Fruit fly (Drosophila melanogaster) whole organism, embryonic: ENCODE measurements around the gene Tango1.

ENCODE experiments used
- CG6765 ChIP-seq: fragments of 200-800 bp; sonication (Bioruptor generic); optimal IDR thresholded peaks from 3 replicates; lab custom pipeline; 2017; ENCODE audit warnings: missing biosample characterization, mild to moderate bottlenecking, missing genetic modification characterization
- CG7987 ChIP-seq: fragments of 200-800 bp; sonication (Bioruptor generic); optimal IDR thresholded peaks from 2 replicates; lab custom pipeline; 2018; ENCODE audit warnings: missing biosample characterization, mild to moderate bottlenecking, missing genetic modification characterization, moderate library complexity
- Taf1 ChIP-seq: fragments of 200-800 bp; sonication (Bioruptor generic); IDR thresholded peaks from 2 replicates; pipeline ENCODE4 v1.3.6; 2022; ENCODE audit warnings: missing biosample characterization, missing genetic modification characterization
- lov ChIP-seq, 2 experiments: fragments of 200-800 bp in 1 of 2; fragments of >200 bp in 1 of 2; sonication (Bioruptor generic) in 1 of 2; IDR thresholded peaks in 1 of 2; optimal IDR thresholded peaks in 1 of 2; 2 replicates in 1 of 2; 3 replicates in 1 of 2; pipeline versions ENCODE4 v1.3.6 to Lab custom; 2017 to 2022; ENCODE audit warnings: missing biosample characterization in 1 of 2, missing genetic modification characterization in 1 of 2

dm6 chr2L:6622642-6623162, 26.5 kb upstream of the Tango1 start, which contains the start of gene CG34345:
- TF ChIP-seq CG6765 (no peak), Taf1 (GFP tag; lab: Robert Waterston, UW) (no peak), CG7987 (no peak), lov (optimal IDR thresholded peaks at IDR 0.05; lab: Kevin White, UChicago) (no peak), lov (GFP tag; IDR thresholded peaks at IDR 0.05; lab: Robert Waterston, UW) (no peak)
